Worm (Caenorhabditis elegans) whole organism, young adult: ENCODE results near the gene Y39A1C.1.

Experiments used
- C17E4.6 ChIP-seq: fragments of 200-800 bp; sonication (Bioruptor generic); IDR thresholded peaks from 2 replicates; pipeline ENCODE4 v1.3.6; 2022; ENCODE audit warnings: missing genetic modification reagents, missing genetic modification characterization, missing compliant biosample characterization
- F22D6.2 ChIP-seq: sonication (generic microtip); optimal IDR thresholded peaks from 2 replicates; lab custom pipeline; 2016; ENCODE audit warnings: mild to moderate bottlenecking, missing genetic modification characterization, missing compliant biosample characterization
- F23B12.7 ChIP-seq: sonication (generic microtip); optimal IDR thresholded peaks from 2 replicates; lab custom pipeline; 2017; ENCODE audit warnings: missing genetic modification characterization, mild to moderate bottlenecking, missing compliant biosample characterization, antibody characterized with exemption, moderate library complexity; ENCODE audit not compliant: insufficient read depth
- F39B2.1 ChIP-seq: fragments of 200-800 bp; sonication (Bioruptor generic); IDR thresholded peaks from 2 replicates; pipeline ENCODE4 v1.3.6; 2022; ENCODE audit warnings: missing genetic modification reagents, missing genetic modification characterization, missing compliant biosample characterization
- K11D2.4 ChIP-seq: fragments of 200-800 bp; sonication (Bioruptor generic); IDR thresholded peaks from 2 replicates; pipeline ENCODE4 v1.3.6; 2022; ENCODE audit warnings: missing genetic modification reagents, missing genetic modification characterization, missing compliant biosample characterization
- Y53G8AR.9 ChIP-seq: fragments of 200-800 bp; sonication (Bioruptor generic); conservative IDR thresholded peaks from 2 replicates; pipeline ENCODE4 v1.3.6; 2022; ENCODE audit warnings: missing genetic modification reagents, missing genetic modification characterization, missing compliant biosample characterization
- aptf-2 ChIP-seq: fragments of 200-800 bp; sonication (Bioruptor generic); conservative IDR thresholded peaks from 2 replicates; pipeline ENCODE4 v1.3.6; 2022; ENCODE audit warnings: missing genetic modification reagents, missing genetic modification characterization, missing compliant biosample characterization
- atf-7 ChIP-seq: sonication (generic microtip); optimal IDR thresholded peaks from 2 replicates; lab custom pipeline; 2017; ENCODE audit warnings: mild to moderate bottlenecking, missing genetic modification characterization, missing compliant biosample characterization
- athp-1 ChIP-seq: sonication (generic microtip); optimal IDR thresholded peaks from 2 replicates; lab custom pipeline; 2017; ENCODE audit warnings: mild to moderate bottlenecking, missing genetic modification characterization, missing compliant biosample characterization
- attf-5 ChIP-seq: fragments of 200-800 bp; sonication (Bioruptor generic); optimal IDR thresholded peaks from 2 replicates; lab custom pipeline; 2018; ENCODE audit warnings: mild to moderate bottlenecking, missing genetic modification characterization, missing compliant biosample characterization
- cebp-1 ChIP-seq, 2 experiments: fragments of 200-800 bp in 1 of 2; sonication (Bioruptor generic) in 1 of 2; sonication (generic microtip) in 1 of 2; IDR thresholded peaks in 1 of 2; optimal IDR thresholded peaks in 1 of 2; 2 replicates each; pipeline versions ENCODE4 v1.3.6 to Lab custom; 2017 to 2022; ENCODE audit warnings: missing compliant biosample characterization in 2 of 2, missing genetic modification characterization in 2 of 2, mild to moderate bottlenecking in 1 of 2, missing genetic modification reagents in 1 of 2, moderate library complexity in 1 of 2
- ceh-91 ChIP-seq: fragments of 200-800 bp; sonication (Bioruptor generic); IDR thresholded peaks from 2 replicates; pipeline ENCODE4 v1.3.6; 2022; ENCODE audit warnings: missing genetic modification reagents, missing genetic modification characterization, missing compliant biosample characterization
- die-1 ChIP-seq: sonication (generic microtip); optimal IDR thresholded peaks from 2 replicates; lab custom pipeline; 2016; ENCODE audit warnings: missing genotype, mild to moderate bottlenecking, missing genetic modification characterization, missing compliant biosample characterization
- egrh-3 ChIP-seq: fragments of 200-800 bp; sonication (Bioruptor generic); IDR thresholded peaks from 2 replicates; pipeline ENCODE4 v1.3.6; 2022; ENCODE audit warnings: missing genetic modification reagents, missing genetic modification characterization, missing compliant biosample characterization
- gei-17 ChIP-seq: fragments of 200-800 bp; sonication (Bioruptor generic); optimal IDR thresholded peaks from 2 replicates; lab custom pipeline; 2018; ENCODE audit warnings: mild to moderate bottlenecking, missing genetic modification characterization, missing compliant biosample characterization
- hrde-1 ChIP-seq: sonication (generic microtip); optimal IDR thresholded peaks from 2 replicates; lab custom pipeline; 2016; ENCODE audit warnings: missing genetic modification characterization, mild to moderate bottlenecking, missing compliant biosample characterization, moderate library complexity, missing genotype, missing genetic modification reagents, borderline replicate concordance
- let-526 ChIP-seq: fragments of 200-800 bp; sonication (Bioruptor generic); IDR thresholded peaks from 2 replicates; pipeline ENCODE4 v1.3.6; 2022; ENCODE audit warnings: missing genetic modification reagents, missing genetic modification characterization, missing compliant biosample characterization
- let-607 ChIP-seq, 2 experiments: fragments of 200-800 bp in 1 of 2; sonication (Bioruptor generic) in 1 of 2; sonication (generic microtip) in 1 of 2; optimal IDR thresholded peaks; 2 replicates each; lab custom pipeline; 2016 to 2018; ENCODE audit warnings: mild to moderate bottlenecking in 2 of 2, missing compliant biosample characterization in 2 of 2, missing genetic modification characterization in 2 of 2, moderate library complexity in 2 of 2, missing genotype in 1 of 2
- lir-1 ChIP-seq: fragments of 200-800 bp; sonication (Bioruptor generic); conservative IDR thresholded peaks from 2 replicates; pipeline ENCODE4 v1.3.6; 2022; ENCODE audit warnings: missing genetic modification reagents, missing genetic modification characterization, missing compliant biosample characterization
- madf-8 ChIP-seq: fragments of 200-800 bp; sonication (Bioruptor generic); conservative IDR thresholded peaks from 2 replicates; pipeline ENCODE4 v1.3.6; 2022; ENCODE audit warnings: missing genetic modification reagents, missing genetic modification characterization, missing compliant biosample characterization
- nfya-2 ChIP-seq: fragments of 200-800 bp; sonication (Bioruptor generic); IDR thresholded peaks from 2 replicates; pipeline ENCODE4 v1.3.6; 2022; ENCODE audit warnings: missing genetic modification reagents, missing genetic modification characterization, missing compliant biosample characterization
- nhr-80 ChIP-seq: sonication (generic microtip); optimal IDR thresholded peaks from 2 replicates; lab custom pipeline; 2016; ENCODE audit warnings: missing genetic modification characterization, missing compliant biosample characterization
- pbrm-1 ChIP-seq: fragments of 200-800 bp; sonication (Bioruptor generic); IDR thresholded peaks from 2 replicates; pipeline ENCODE4 v1.3.6; 2022; ENCODE audit warnings: missing genetic modification reagents, missing genetic modification characterization, missing compliant biosample characterization
- repo-1 ChIP-seq: sonication (generic microtip); optimal IDR thresholded peaks from 2 replicates; lab custom pipeline; 2017; ENCODE audit warnings: mild to moderate bottlenecking, missing genetic modification characterization, missing compliant biosample characterization
- rpc-1 ChIP-seq, 2 experiments: fragments of 150-350 bp in 1 of 2; sonication (generic microtip) in 1 of 2; optimal IDR thresholded peaks; 2 replicates each; lab custom pipeline; 2014 to 2018; ENCODE audit warnings: missing biosample characterization in 1 of 2, missing genetic modification characterization in 1 of 2, missing genetic modification reagents in 1 of 2, missing genotype in 1 of 2
- snpc-3.4 ChIP-seq: sonication (generic microtip); optimal IDR thresholded peaks from 2 replicates; lab custom pipeline; 2017; ENCODE audit warnings: missing genetic modification characterization, mild to moderate bottlenecking, missing compliant biosample characterization, antibody characterized with exemption, moderate library complexity, missing genotype, missing genetic modification reagents
- snpc-4 ChIP-seq, 5 experiments: fragments of 150-350 bp in 1 of 5; sonication (generic microtip) in 4 of 5; optimal IDR thresholded peaks; 2 replicates each; lab custom pipeline; 2014 to 2018; ENCODE audit warnings: missing genetic modification characterization in 5 of 5, missing biosample characterization in 3 of 5, antibody characterized with exemption in 2 of 5, mild to moderate bottlenecking in 2 of 5, missing compliant biosample characterization in 2 of 5, missing genotype in 2 of 5, moderate library complexity in 2 of 5, missing genetic modification reagents in 1 of 5
- sptf-2 ChIP-seq: fragments of 200-800 bp; sonication (Bioruptor generic); optimal IDR thresholded peaks from 2 replicates; lab custom pipeline; 2018; ENCODE audit warnings: mild to moderate bottlenecking, missing genetic modification characterization, missing compliant biosample characterization
- xnd-1 ChIP-seq: sonication (generic microtip); optimal IDR thresholded peaks from 2 replicates; lab custom pipeline; 2016; ENCODE audit warnings: missing genotype, missing genetic modification reagents, missing genetic modification characterization, missing compliant biosample characterization
- zfh-2 ChIP-seq: fragments of 200-800 bp; sonication (Bioruptor generic); conservative IDR thresholded peaks from 2 replicates; pipeline ENCODE4 v1.3.6; 2022; ENCODE audit warnings: missing genetic modification reagents, missing genetic modification characterization, missing compliant biosample characterization
- ztf-22 ChIP-seq: fragments of 200-800 bp; sonication (Bioruptor generic); optimal IDR thresholded peaks from 2 replicates; lab custom pipeline; 2018; ENCODE audit warnings: mild to moderate bottlenecking, missing genetic modification characterization, moderate library complexity, missing compliant biosample characterization
- ztf-26 ChIP-seq: sonication (generic microtip); optimal IDR thresholded peaks from 2 replicates; lab custom pipeline; 2017; ENCODE audit warnings: missing genetic modification characterization, missing compliant biosample characterization
- ztf-3 ChIP-seq: fragments of 200-800 bp; sonication (Bioruptor generic); optimal IDR thresholded peaks from 2 replicates; lab custom pipeline; 2018; ENCODE audit warnings: mild to moderate bottlenecking, missing genetic modification characterization, missing compliant biosample characterization

The Y39A1C.1 gene

DNA sequence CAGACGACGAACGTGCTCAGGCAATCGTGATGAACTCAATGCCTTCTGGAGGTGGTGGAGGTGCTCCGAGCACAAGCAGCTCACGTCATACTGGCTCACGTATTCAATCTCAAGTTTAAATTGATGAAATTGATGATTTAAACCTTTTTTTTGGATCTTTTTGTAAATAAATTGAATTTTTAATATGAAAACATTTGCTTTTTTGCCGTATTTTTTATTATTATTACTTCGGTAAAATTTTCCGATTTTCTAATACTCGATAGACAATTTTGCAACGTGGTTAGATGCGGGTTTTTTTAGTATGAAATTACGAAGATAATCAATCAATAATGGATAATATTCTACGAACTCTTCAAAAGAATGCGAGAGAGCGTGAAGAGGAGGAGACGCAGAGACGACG, 2.7 kb downstream of the Y39A1C.1 start, which contains the start of gene oxi-1:
TSS of gene oxi-1 (plus strand) at position 301 of the 400 bp plus-strand sequence.
- no peak for TF ChIP-seq pbrm-1 (GFP tag; lab: Robert Waterston, UW)
- no peak for TF ChIP-seq zfh-2 (GFP tag; lab: Robert Waterston, UW)
- TF ChIP-seq Y53G8AR.9 (GFP tag; lab: Robert Waterston, UW), result no peak
- TF ChIP-seq F39B2.1, result no peak
- no peak for TF ChIP-seq rpc-1 (optimal IDR thresholded peaks at IDR 0.05; lab: Kevin White, UChicago)
- no peak for TF ChIP-seq rpc-1 (tag; optimal IDR thresholded peaks at IDR 0.05; lab: Kevin White, UChicago)

ce11 chrIII:10861375-10861774, 6.1 kb downstream of the Y39A1C.1 start:
- TF ChIP-seq xnd-1 (tag; lab: Kevin White, UChicago), result no peak
- no peak for TF ChIP-seq ztf-22 (GFP tag; lab: Kevin White, UChicago)
- TF ChIP-seq repo-1 (tag; lab: Kevin White, UChicago), result no peak
- no peak for TF ChIP-seq sptf-2
- TF ChIP-seq snpc-4 (GFP tag; optimal IDR thresholded peaks at IDR 0.05; lab: Kevin White, UChicago), result no peak
- TF ChIP-seq snpc-4 (tag; optimal IDR thresholded peaks at IDR 0.05; lab: Kevin White, UChicago), result no peak
- TF ChIP-seq F23B12.7, result no peak
- no peak for TF ChIP-seq snpc-3.4 (tag; lab: Kevin White, UChicago)
- no peak for TF ChIP-seq atf-7 (tag; lab: Kevin White, UChicago)
- TF ChIP-seq gei-17 (GFP tag; lab: Kevin White, UChicago), result no peak
- no peak for TF ChIP-seq C17E4.6 (GFP tag; lab: Robert Waterston, UW)

DNA sequence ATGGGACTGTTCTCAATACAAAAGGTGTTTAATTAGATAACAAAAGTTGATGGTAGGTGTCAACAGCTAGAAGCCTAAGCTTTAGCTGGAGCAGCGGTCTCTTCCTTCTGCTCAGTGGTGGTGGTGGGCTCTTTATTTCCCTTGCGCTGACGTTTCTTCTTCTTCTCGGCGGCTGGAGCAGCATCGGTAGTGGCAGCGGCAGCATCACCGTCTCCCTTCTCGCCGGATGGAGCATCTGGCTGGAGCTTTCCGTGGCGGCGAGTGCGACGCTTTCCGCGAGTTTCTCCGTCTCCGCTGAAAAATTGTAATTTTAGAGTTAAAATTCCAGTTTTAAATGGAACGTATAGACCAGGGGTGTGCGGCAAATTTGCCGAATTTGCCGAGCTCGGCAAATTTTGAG, 11.8 kb downstream of the Y39A1C.1 start:
- TF ChIP-seq egrh-3 (GFP tag; lab: Robert Waterston, UW) (peak; percentile 75), zfh-2 (GFP tag; lab: Robert Waterston, UW) (peak; percentile 70; the same call in 1 of the 2 replicates), ceh-91 (no peak)
- TF ChIP-seq, all 124 proteins: peak for 2

DNA sequence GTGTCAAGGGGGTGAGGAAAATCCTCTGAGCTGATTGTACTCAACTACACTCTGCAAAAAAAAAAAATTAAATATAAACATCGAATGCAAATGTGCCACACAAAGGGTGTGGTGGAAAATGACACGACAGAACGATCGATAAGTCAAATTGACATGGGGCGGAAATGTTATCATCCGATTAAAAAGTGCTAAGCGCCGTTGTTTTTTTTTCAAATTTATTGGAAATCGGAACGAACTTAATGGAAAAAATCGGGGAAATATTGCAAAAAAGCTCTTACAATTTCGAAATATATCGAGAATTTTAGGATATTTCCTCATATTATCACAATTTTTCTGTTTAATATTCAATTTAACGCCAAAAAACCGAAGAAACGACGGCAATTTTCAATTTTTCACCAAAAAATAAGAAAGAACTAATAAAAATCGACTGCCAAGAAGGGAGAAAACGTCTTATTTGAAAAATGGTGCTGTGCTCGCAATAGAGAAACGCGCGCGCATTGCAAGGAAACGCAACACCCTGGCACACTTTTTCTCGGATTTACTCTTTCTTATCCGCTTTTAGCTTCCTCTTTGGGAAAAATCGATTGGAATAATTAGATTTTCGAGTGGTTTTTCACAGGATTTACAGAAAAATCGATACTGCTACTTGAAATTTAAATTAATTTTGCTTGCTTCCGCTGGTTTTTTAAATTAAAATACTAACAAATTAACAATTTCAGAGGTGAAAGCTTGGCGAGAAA, 13.6 kb downstream of the Y39A1C.1 start, which contains the start of the genes cey-4 and vps-50:
TSS of gene cey-4 (minus strand) at position 51 of the 740 bp plus-strand sequence.
TSS of gene vps-50 (plus strand) at position 541 of the 740 bp plus-strand sequence.
- no peak for TF ChIP-seq cebp-1 (GFP tag; IDR thresholded peaks at IDR 0.05; lab: Robert Waterston, UW)
- peak; percentile 3 for TF ChIP-seq cebp-1 (tag; optimal IDR thresholded peaks at IDR 0.05; lab: Kevin White, UChicago)
- TF ChIP-seq let-526 (GFP tag; lab: Robert Waterston, UW), result no peak
- TF ChIP-seq lir-1 (GFP tag; lab: Robert Waterston, UW), result no peak
- TF ChIP-seq athp-1 (tag; lab: Kevin White, UChicago), result no peak
- TF ChIP-seq attf-5 (GFP tag; lab: Kevin White, UChicago), result peak; percentile 19
- peak; percentile 44 to 71 for TF ChIP-seq let-607 (tag; optimal IDR thresholded peaks at IDR 0.05; lab: Kevin White, UChicago)
- TF ChIP-seq nhr-80, result peak; percentile 8

DNA sequence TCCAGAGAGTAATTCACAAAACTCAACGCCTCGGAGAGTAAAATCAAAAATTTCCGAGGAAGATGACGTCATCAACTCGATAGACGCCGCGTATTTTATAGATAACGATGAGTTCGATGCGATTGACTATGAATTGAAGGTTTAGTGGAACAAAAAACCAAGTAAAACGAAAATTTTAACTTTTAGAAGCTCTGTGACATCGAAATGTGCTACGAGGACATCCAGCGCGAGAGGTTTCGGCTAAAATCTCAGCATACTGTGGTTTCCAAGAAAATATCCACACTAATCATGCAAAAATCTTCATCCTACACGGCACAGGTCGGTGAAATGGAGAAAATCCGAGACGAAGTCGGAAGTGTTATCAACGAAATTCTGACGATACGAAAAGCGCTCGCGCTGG, 14.3 kb downstream of the Y39A1C.1 start:
- TF ChIP-seq nfya-2 (no peak), ztf-3 (GFP tag; lab: Kevin White, UChicago) (no peak), atf-7 (tag; lab: Kevin White, UChicago) (no peak), pbrm-1 (GFP tag; lab: Robert Waterston, UW) (no peak), die-1 (tag; lab: Kevin White, UChicago) (no peak), aptf-2 (GFP tag; lab: Robert Waterston, UW) (no peak), hrde-1 (tag; lab: Kevin White, UChicago) (no peak), K11D2.4 (GFP tag; lab: Robert Waterston, UW) (no peak), F22D6.2 (tag; lab: Kevin White, UChicago) (no peak), ztf-26 (tag; lab: Kevin White, UChicago) (no peak), madf-8 (GFP tag; lab: Robert Waterston, UW) (no peak)
